Worm (Caenorhabditis elegans): ENCODE results near the gene Y54G11A.7.

ce11 chrII:14252057-14252456 lies 45.0 kb upstream of the Y54G11A.7 start, which contains the start of gene Y54G11A.2:
- TF ChIP-seq ceh-31 (tag; optimal IDR thresholded peaks at IDR 0.05) = no peak
- no peak for TF ChIP-seq pros-1 (tag; optimal IDR thresholded peaks at IDR 0.05)
- no peak for TF ChIP-seq npax-4 (tag; optimal IDR thresholded peaks at IDR 0.05)
- no peak for TF ChIP-seq unc-86 (tag; optimal IDR thresholded peaks at IDR 0.05)
- no peak for TF ChIP-seq ztf-16 (tag; optimal IDR thresholded peaks at IDR 0.05)
- no peak for TF ChIP-seq ama-1 (optimal IDR thresholded peaks at IDR 0.05)
- TF ChIP-seq lim-6 (tag; optimal IDR thresholded peaks at IDR 0.05) = no peak

Data from whole organism, late embryonic.